Worm (Caenorhabditis elegans) whole organism, early embryonic: Measurements from ENCODE around the gene Y54G2A.45.

Experiments
- B0310.2 ChIP-seq: sonication (generic microtip); optimal IDR thresholded peaks from 2 replicates; lab custom pipeline; 2016; ENCODE audit warnings: mild to moderate bottlenecking, missing genetic modification characterization, missing compliant biosample characterization
- F13C5.2 ChIP-seq: sonication (generic microtip); optimal IDR thresholded peaks from 2 replicates; lab custom pipeline; 2017; ENCODE audit warnings: mild to moderate bottlenecking, missing genetic modification characterization, inconsistent platforms, missing compliant biosample characterization
- aly-1 ChIP-seq: sonication (generic microtip); optimal IDR thresholded peaks from 2 replicates; lab custom pipeline; 2016; ENCODE audit warnings: missing genetic modification characterization, missing compliant biosample characterization
- ama-1 ChIP-seq: fragments of 150-350 bp; optimal IDR thresholded peaks from 2 replicates; lab custom pipeline; 2014
- ceh-13 ChIP-seq: fragments of 200-800 bp; sonication (Bioruptor generic); optimal IDR thresholded peaks from 2 replicates; lab custom pipeline; 2018; ENCODE audit warnings: mild to moderate bottlenecking, missing genetic modification characterization, missing compliant biosample characterization
- ceh-36 ChIP-seq: sonication (generic microtip); optimal IDR thresholded peaks from 2 replicates; lab custom pipeline; 2016; ENCODE audit warnings: missing genetic modification characterization, inconsistent platforms, missing compliant biosample characterization
- ets-7 ChIP-seq: sonication (generic microtip); optimal IDR thresholded peaks from 2 replicates; lab custom pipeline; 2016; ENCODE audit warnings: missing genotype, missing genetic modification characterization, missing compliant biosample characterization
- flt-1 ChIP-seq: fragments of 200-800 bp; sonication (Bioruptor generic); IDR thresholded peaks from 2 replicates; pipeline ENCODE4 v1.3.6; 2022; ENCODE audit warnings: missing genetic modification characterization, missing compliant biosample characterization
- hmbx-1 ChIP-seq: sonication (generic microtip); optimal IDR thresholded peaks from 2 replicates; lab custom pipeline; 2016; ENCODE audit warnings: mild to moderate bottlenecking, missing genetic modification characterization, missing compliant biosample characterization
- hmg-4 ChIP-seq: fragments of 200-800 bp; sonication (Bioruptor generic); optimal IDR thresholded peaks from 2 replicates; lab custom pipeline; 2018; ENCODE audit warnings: mild to moderate bottlenecking, missing genetic modification characterization, missing compliant biosample characterization
- hnd-1 ChIP-seq: sonication (generic microtip); optimal IDR thresholded peaks from 2 replicates; lab custom pipeline; 2016; ENCODE audit warnings: missing genetic modification characterization, missing compliant biosample characterization
- pes-1 ChIP-seq: fragments of 200-800 bp; sonication (Bioruptor generic); IDR thresholded peaks from 2 replicates; pipeline ENCODE4 v1.3.6; 2022; ENCODE audit warnings: missing genetic modification reagents, missing genetic modification characterization, missing compliant biosample characterization
- scrt-1 ChIP-seq: fragments of 200-800 bp; sonication (Bioruptor generic); IDR thresholded peaks from 2 replicates; pipeline ENCODE4 v1.3.6; 2022; ENCODE audit warnings: missing genetic modification characterization, missing compliant biosample characterization
- sea-1 ChIP-seq: fragments of 200-800 bp; sonication (Bioruptor generic); conservative IDR thresholded peaks from 2 replicates; pipeline ENCODE4 v1.3.6; 2022; ENCODE audit warnings: missing genetic modification characterization, missing compliant biosample characterization
- tbx-11 ChIP-seq: fragments of 200-800 bp; sonication (Bioruptor generic); IDR thresholded peaks from 2 replicates; pipeline ENCODE4 v1.3.6; 2022; ENCODE audit warnings: missing genetic modification characterization, missing compliant biosample characterization
- tbx-37 ChIP-seq: fragments of 200-800 bp; sonication (Bioruptor generic); conservative IDR thresholded peaks from 2 replicates; pipeline ENCODE4 v1.3.6; 2022; ENCODE audit warnings: missing genetic modification reagents, missing genetic modification characterization, missing compliant biosample characterization
- tra-4 ChIP-seq: sonication (generic microtip); optimal IDR thresholded peaks from 2 replicates; lab custom pipeline; 2017; ENCODE audit warnings: missing genetic modification characterization, missing compliant biosample characterization

Y54G2A.45 gene

ce11 chrIV:2770067-2770466, 35.6 kb upstream of the Y54G2A.45 start:
- TF ChIP-seq ceh-36 = no peak

- no peak for TF ChIP-seq ets-7 (tag; lab: Kevin White, UChicago)
- no peak for TF ChIP-seq hnd-1 (tag; lab: Kevin White, UChicago)
- no peak for TF ChIP-seq hmg-4
- TF ChIP-seq ama-1 (lab: Kevin White, UChicago) = no peak
- TF ChIP-seq B0310.2 (tag; lab: Kevin White, UChicago) = no peak
- no peak for TF ChIP-seq scrt-1
- TF ChIP-seq pes-1 (GFP tag; lab: Robert Waterston, UW) = no peak
- no peak for TF ChIP-seq tra-4 (tag; lab: Kevin White, UChicago)
- no peak for TF ChIP-seq F13C5.2 (tag; lab: Kevin White, UChicago)
- TF ChIP-seq hmbx-1 (tag; lab: Kevin White, UChicago) = no peak
- TF ChIP-seq sea-1 (GFP tag; lab: Robert Waterston, UW) = no peak
- no peak for TF ChIP-seq ceh-13 (GFP tag; lab: Kevin White, UChicago)
- TF ChIP-seq aly-1 (tag; lab: Kevin White, UChicago) = no peak
- TF ChIP-seq ceh-36 = no peak
- TF ChIP-seq flt-1 (GFP tag; lab: Robert Waterston, UW) = no peak
- TF ChIP-seq tbx-11 (GFP tag; lab: Robert Waterston, UW) = no peak
- no peak for TF ChIP-seq tbx-37 (GFP tag; lab: Robert Waterston, UW)
Observed at ce11 chrIV:2770835-2771234, 34.8 kb upstream of the Y54G2A.45 start.

- TF ChIP-seq hmbx-1 (tag; lab: Kevin White, UChicago) (no peak), hmg-4 (no peak), aly-1 (tag; lab: Kevin White, UChicago) (no peak), scrt-1 (no peak), tbx-11 (GFP tag; lab: Robert Waterston, UW) (no peak), ceh-13 (GFP tag; lab: Kevin White, UChicago) (no peak), hnd-1 (tag; lab: Kevin White, UChicago) (no peak), sea-1 (GFP tag; lab: Robert Waterston, UW) (no peak), F13C5.2 (tag; lab: Kevin White, UChicago) (no peak), tbx-37 (GFP tag; lab: Robert Waterston, UW) (no peak), ceh-36 (no peak), ama-1 (lab: Kevin White, UChicago) (no peak), tra-4 (tag; lab: Kevin White, UChicago) (no peak), ets-7 (tag; lab: Kevin White, UChicago) (no peak), B0310.2 (tag; lab: Kevin White, UChicago) (no peak), pes-1 (GFP tag; lab: Robert Waterston, UW) (no peak), flt-1 (GFP tag; lab: Robert Waterston, UW) (no peak)
Observed at ce11 chrIV:2771692-2772091, 34.0 kb upstream of the Y54G2A.45 start, which contains the start of gene Y54G2A.11. Gene Y54G2A.11 (minus strand): TSS chrIV:2771792.

ce11 chrIV:2772209-2772851, 33.3 kb upstream of the Y54G2A.45 start:
- TF ChIP-seq tbx-11 (GFP tag; lab: Robert Waterston, UW) (no peak), sea-1 (GFP tag; lab: Robert Waterston, UW) (no peak), hnd-1 (tag; lab: Kevin White, UChicago) (no peak), ama-1 (lab: Kevin White, UChicago) (no peak), scrt-1 (no peak), F13C5.2 (tag; lab: Kevin White, UChicago) (no peak), hmg-4 (no peak), B0310.2 (tag; lab: Kevin White, UChicago) (no peak), aly-1 (tag; lab: Kevin White, UChicago) (no peak), tbx-37 (GFP tag; lab: Robert Waterston, UW) (no peak), ceh-13 (GFP tag; lab: Kevin White, UChicago) (no peak)

- TF ChIP-seq pes-1 (GFP tag; lab: Robert Waterston, UW) = no peak
- TF ChIP-seq tbx-37 (GFP tag; lab: Robert Waterston, UW) = no peak
- TF ChIP-seq ceh-36 = no peak
- TF ChIP-seq hmbx-1 (tag; lab: Kevin White, UChicago) = no peak
- no peak for TF ChIP-seq hnd-1 (tag; lab: Kevin White, UChicago)
- no peak for TF ChIP-seq sea-1 (GFP tag; lab: Robert Waterston, UW)
- TF ChIP-seq F13C5.2 (tag; lab: Kevin White, UChicago) = no peak
- no peak for TF ChIP-seq ets-7 (tag; lab: Kevin White, UChicago)
- no peak for TF ChIP-seq ama-1 (lab: Kevin White, UChicago)
- TF ChIP-seq tra-4 (tag; lab: Kevin White, UChicago) = no peak
- no peak for TF ChIP-seq B0310.2 (tag; lab: Kevin White, UChicago)
- no peak for TF ChIP-seq flt-1 (GFP tag; lab: Robert Waterston, UW)
- TF ChIP-seq hmg-4 = no peak
- TF ChIP-seq scrt-1 = no peak
- TF ChIP-seq aly-1 (tag; lab: Kevin White, UChicago) = no peak
- no peak for TF ChIP-seq tbx-11 (GFP tag; lab: Robert Waterston, UW)
- TF ChIP-seq ceh-13 (GFP tag; lab: Kevin White, UChicago) = no peak
Observed at ce11 chrIV:2773382-2773979, 32.2 kb upstream of the Y54G2A.45 start.

- TF ChIP-seq sea-1 (GFP tag; lab: Robert Waterston, UW) = no peak
- TF ChIP-seq hmbx-1 (tag; lab: Kevin White, UChicago) = no peak
- TF ChIP-seq tbx-11 (GFP tag; lab: Robert Waterston, UW) = no peak
- TF ChIP-seq tra-4 (tag; lab: Kevin White, UChicago) = no peak
- no peak for TF ChIP-seq ceh-13 (GFP tag; lab: Kevin White, UChicago)
- TF ChIP-seq ama-1 (lab: Kevin White, UChicago) = no peak
- TF ChIP-seq ets-7 (tag; lab: Kevin White, UChicago) = no peak
- no peak for TF ChIP-seq scrt-1
- TF ChIP-seq F13C5.2 (tag; lab: Kevin White, UChicago) = no peak
- TF ChIP-seq aly-1 (tag; lab: Kevin White, UChicago) = no peak
- TF ChIP-seq hnd-1 (tag; lab: Kevin White, UChicago) = no peak
- TF ChIP-seq hmg-4 = no peak
- no peak for TF ChIP-seq pes-1 (GFP tag; lab: Robert Waterston, UW)
- TF ChIP-seq B0310.2 (tag; lab: Kevin White, UChicago) = no peak
- no peak for TF ChIP-seq ceh-36
- no peak for TF ChIP-seq flt-1 (GFP tag; lab: Robert Waterston, UW)
- no peak for TF ChIP-seq tbx-37 (GFP tag; lab: Robert Waterston, UW)
Observed at ce11 chrIV:2774500-2774899, 31.2 kb upstream of the Y54G2A.45 start.
